Fruit fly (Drosophila melanogaster): ENCODE measurements around the gene CG12971.

dm6 chr3L:21356395-21356794 lies at the start of gene CG12971:
- no peak for TF ChIP-seq CTCF (optimal IDR thresholded peaks at IDR 0.05)
- no peak for TF ChIP-seq CG8478 (optimal IDR thresholded peaks at IDR 0.05)

Data from S2 (cell line).